Fruit fly (Drosophila melanogaster) whole organism, wandering third instar larva: ENCODE results near the gene Rrp40.

Experiments used
- CrebA ChIP-seq: fragments of 200-800 bp; sonication (Bioruptor generic); optimal IDR thresholded peaks from 2 replicates; lab custom pipeline; 2016; ENCODE audit warnings: missing biosample characterization, mild to moderate bottlenecking, missing genetic modification characterization, borderline replicate concordance
- GATAd ChIP-seq: sonication (Bioruptor generic); optimal IDR thresholded peaks from 2 replicates; lab custom pipeline; 2016; ENCODE audit warnings: missing biosample characterization, missing genetic modification characterization
- foxo ChIP-seq, 2 experiments: fragments of 200-800 bp; sonication (Bioruptor generic); optimal IDR thresholded peaks; 2 replicates in 1 of 2; 3 replicates in 1 of 2; lab custom pipeline; 2016 to 2017; ENCODE audit warnings: missing biosample characterization in 2 of 2, missing genetic modification characterization in 2 of 2
- fru ChIP-seq: fragments of 200-800 bp; sonication (Bioruptor generic); optimal IDR thresholded peaks from 3 replicates; lab custom pipeline; 2016; ENCODE audit warnings: missing biosample characterization, mild to moderate bottlenecking, missing genetic modification characterization
- psq ChIP-seq: fragments of 200-800 bp; sonication (Bioruptor generic); optimal IDR thresholded peaks from 3 replicates; lab custom pipeline; 2017; ENCODE audit warnings: missing biosample characterization, mild to moderate bottlenecking, missing genetic modification characterization, moderate library complexity
- usp ChIP-seq: fragments of >200 bp; optimal IDR thresholded peaks from 2 replicates; lab custom pipeline; 2017; ENCODE audit warnings: missing biosample characterization, missing genetic modification characterization

DNA sequence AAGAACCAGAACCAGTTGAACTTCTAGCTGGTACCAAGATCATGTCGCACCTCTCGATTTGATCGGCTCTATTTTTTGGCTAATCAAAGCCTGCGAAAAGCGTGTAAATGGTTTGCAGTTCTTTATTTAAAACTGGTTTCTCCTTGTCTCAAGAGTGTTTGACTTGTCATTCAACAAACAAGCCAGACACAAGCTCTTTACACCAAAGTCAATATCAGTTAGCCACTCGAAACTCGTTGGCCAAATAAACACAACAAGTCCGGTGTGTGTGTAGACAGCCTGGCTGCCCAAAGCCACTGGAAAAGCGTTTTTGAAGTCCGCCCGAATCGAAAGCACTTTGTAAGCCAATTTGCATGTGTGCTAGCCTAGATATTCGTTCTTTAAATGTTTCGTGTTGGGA lies 11.6 kb downstream of the Rrp40 start:
- TF ChIP-seq CrebA (GFP tag; lab: Kevin White, UChicago), result no peak
- no peak for TF ChIP-seq usp (GFP tag; lab: Kevin White, UChicago)
- TF ChIP-seq psq (GFP tag; lab: Kevin White, UChicago), result no peak
- TF ChIP-seq fru (GFP tag; lab: Kevin White, UChicago), result no peak
- no peak for TF ChIP-seq foxo (GFP tag; optimal IDR thresholded peaks at IDR 0.05; lab: Kevin White, UChicago)
- no peak for TF ChIP-seq GATAd
